Worm (Caenorhabditis elegans) whole organism, midembryonic: ENCODE data around the gene T21D12.14.

Experiments used
- T22C8.4 ChIP-seq: fragments of 200-800 bp; sonication (Bioruptor generic); IDR thresholded peaks from 2 replicates; pipeline ENCODE4 v1.3.6; 2022; ENCODE audit warnings: missing genetic modification characterization, missing compliant biosample characterization
- cog-1 ChIP-seq: sonication (generic microtip); optimal IDR thresholded peaks from 2 replicates; lab custom pipeline; 2016; ENCODE audit warnings: missing genetic modification characterization, missing compliant biosample characterization
- flt-1 ChIP-seq: fragments of 200-800 bp; sonication (Bioruptor generic); IDR thresholded peaks from 2 replicates; pipeline ENCODE4 v1.3.6; 2022; ENCODE audit warnings: missing genetic modification characterization, missing compliant biosample characterization
- klf-2 ChIP-seq: fragments of 200-800 bp; sonication (Bioruptor generic); conservative IDR thresholded peaks from 2 replicates; pipeline ENCODE4 v1.3.6; 2022; ENCODE audit warnings: missing genetic modification reagents, missing genetic modification characterization, missing compliant biosample characterization
- med-1 ChIP-seq: sonication (generic microtip); optimal IDR thresholded peaks from 2 replicates; lab custom pipeline; 2017; ENCODE audit warnings: missing genetic modification characterization, mild to moderate bottlenecking, missing compliant biosample characterization, antibody characterized with exemption, missing genetic modification reagents; ENCODE audit not compliant: insufficient read depth
- ref-1 ChIP-seq: fragments of 200-800 bp; sonication (Bioruptor generic); conservative IDR thresholded peaks from 2 replicates; pipeline ENCODE4 v1.3.6; 2022; ENCODE audit warnings: missing genetic modification reagents, missing genetic modification characterization, missing compliant biosample characterization
- tab-1 ChIP-seq: fragments of 200-800 bp; sonication (Bioruptor generic); IDR thresholded peaks from 2 replicates; pipeline ENCODE4 v1.3.6; 2022; ENCODE audit warnings: missing genetic modification characterization, missing compliant biosample characterization
- ztf-23 ChIP-seq: fragments of 200-800 bp; sonication (Bioruptor generic); IDR thresholded peaks from 2 replicates; pipeline ENCODE4 v1.3.6; 2022; ENCODE audit warnings: missing genetic modification reagents, missing genetic modification characterization, missing compliant biosample characterization
- ztf-29 ChIP-seq: fragments of 200-800 bp; sonication (Bioruptor generic); IDR thresholded peaks from 2 replicates; pipeline ENCODE4 v1.3.6; 2022; ENCODE audit warnings: missing genetic modification reagents, missing genetic modification characterization, missing compliant biosample characterization

T21D12.14 gene

ce11 chrIV:264182-264709 lies 23.7 kb downstream of the T21D12.14 start, which contains the start of gene pat-6:
Gene pat-6, minus strand, starts transcription at chrIV:264232.
- TF ChIP-seq T22C8.4 (GFP tag; lab: Robert Waterston, UW) (peak; percentile 59), ztf-23 (GFP tag; lab: Robert Waterston, UW) (no peak), ref-1 (GFP tag; lab: Robert Waterston, UW) (no peak), tab-1 (no peak)

- TF ChIP-seq ztf-29 (GFP tag; lab: Robert Waterston, UW), result no peak
- no peak for TF ChIP-seq ztf-23 (GFP tag; lab: Robert Waterston, UW)
- no peak for TF ChIP-seq ref-1 (GFP tag; lab: Robert Waterston, UW)
- no peak for TF ChIP-seq flt-1 (GFP tag; lab: Robert Waterston, UW)
- TF ChIP-seq cog-1 (tag; lab: Kevin White, UChicago), result no peak
- TF ChIP-seq T22C8.4 (GFP tag; lab: Robert Waterston, UW), result no peak
- TF ChIP-seq klf-2, result no peak
- TF ChIP-seq tab-1, result no peak
- no peak for TF ChIP-seq med-1 (GFP tag; lab: Kevin White, UChicago)
Measured at ce11 chrIV:262460-262859, 25.5 kb downstream of the T21D12.14 start.

- TF ChIP-seq flt-1 (GFP tag; lab: Robert Waterston, UW), result 0 out of 2 replicates have a peak, but pooled peaks have one; percentile 59
- no peak for TF ChIP-seq tab-1
- peak; percentile 42; the same call in 1 of the 2 replicates for TF ChIP-seq T22C8.4 (GFP tag; lab: Robert Waterston, UW)
Measured at ce11 chrIV:261607-262006, 26.3 kb downstream of the T21D12.14 start, which contains the start of gene pqbp-1.1. Gene pqbp-1.1, minus strand, starts transcription at chrIV:261683.

ce11 chrIV:259142-259541 lies 28.8 kb downstream of the T21D12.14 start, which contains the start of gene dpy-9:
Gene dpy-9, minus strand, starts transcription at chrIV:259204.
- TF ChIP-seq tab-1 (no peak), flt-1 (GFP tag; lab: Robert Waterston, UW) (no peak), cog-1 (tag; lab: Kevin White, UChicago) (no peak)

ce11 chrIV:258362-258761 lies 29.6 kb downstream of the T21D12.14 start:
- TF ChIP-seq cog-1 (tag; lab: Kevin White, UChicago) (no peak), tab-1 (no peak), ztf-29 (GFP tag; lab: Robert Waterston, UW) (no peak), ztf-23 (GFP tag; lab: Robert Waterston, UW) (no peak), ref-1 (GFP tag; lab: Robert Waterston, UW) (no peak), klf-2 (no peak), T22C8.4 (GFP tag; lab: Robert Waterston, UW) (no peak), med-1 (GFP tag; lab: Kevin White, UChicago) (no peak)

- no peak for TF ChIP-seq tab-1
- no peak for TF ChIP-seq klf-2
- TF ChIP-seq ztf-29 (GFP tag; lab: Robert Waterston, UW), result no peak
- TF ChIP-seq flt-1 (GFP tag; lab: Robert Waterston, UW), result no peak
- no peak for TF ChIP-seq ztf-23 (GFP tag; lab: Robert Waterston, UW)
- no peak for TF ChIP-seq ref-1 (GFP tag; lab: Robert Waterston, UW)
- no peak for TF ChIP-seq T22C8.4 (GFP tag; lab: Robert Waterston, UW)
- TF ChIP-seq cog-1 (tag; lab: Kevin White, UChicago), result no peak
- TF ChIP-seq med-1 (GFP tag; lab: Kevin White, UChicago), result no peak
Measured at ce11 chrIV:257095-257494, 30.8 kb downstream of the T21D12.14 start, which contains the start of gene R02D3.8. Gene R02D3.8, minus strand, starts transcription at chrIV:257203.

- TF ChIP-seq ref-1 (GFP tag; lab: Robert Waterston, UW) (no peak), klf-2 (no peak), cog-1 (tag; lab: Kevin White, UChicago) (peak; percentile 63), flt-1 (GFP tag; lab: Robert Waterston, UW) (peak; percentile 69), ztf-23 (GFP tag; lab: Robert Waterston, UW) (peak; percentile 51; the same call in 1 of the 2 replicates), tab-1 (no peak), med-1 (GFP tag; lab: Kevin White, UChicago) (no peak)
Measured at ce11 chrIV:255379-255857, 32.5 kb downstream of the T21D12.14 start, which contains the start of gene rcat-1. Gene rcat-1, minus strand, starts transcription at chrIV:255429.

- TF ChIP-seq med-1 (GFP tag; lab: Kevin White, UChicago) (no peak), T22C8.4 (GFP tag; lab: Robert Waterston, UW) (no peak), ref-1 (GFP tag; lab: Robert Waterston, UW) (no peak), cog-1 (tag; lab: Kevin White, UChicago) (no peak), tab-1 (no peak), ztf-23 (GFP tag; lab: Robert Waterston, UW) (no peak), klf-2 (no peak), ztf-29 (GFP tag; lab: Robert Waterston, UW) (no peak), flt-1 (GFP tag; lab: Robert Waterston, UW) (no peak)
Measured at ce11 chrIV:252454-252853, 35.5 kb downstream of the T21D12.14 start, which contains the start of gene grl-19. Gene grl-19, minus strand, starts transcription at chrIV:252554.

ce11 chrIV:247494-247893 lies 40.4 kb downstream of the T21D12.14 start:
- TF ChIP-seq klf-2 (no peak), ref-1 (GFP tag; lab: Robert Waterston, UW) (no peak), ztf-29 (GFP tag; lab: Robert Waterston, UW) (no peak), tab-1 (no peak), cog-1 (tag; lab: Kevin White, UChicago) (no peak), flt-1 (GFP tag; lab: Robert Waterston, UW) (no peak), ztf-23 (GFP tag; lab: Robert Waterston, UW) (no peak), T22C8.4 (GFP tag; lab: Robert Waterston, UW) (no peak), med-1 (GFP tag; lab: Kevin White, UChicago) (no peak)

- TF ChIP-seq klf-2 (no peak), T22C8.4 (GFP tag; lab: Robert Waterston, UW) (no peak)
Measured at ce11 chrIV:244843-245242, 43.1 kb downstream of the T21D12.14 start, which contains the start of gene aass-1. Gene aass-1, plus strand, starts transcription at chrIV:245143.
